Worm (Caenorhabditis elegans) whole organism, L2 larva: ENCODE results near the gene C16B8.3.

Experiments used
- C34F6.9 ChIP-seq: fragments of 150-350 bp; optimal IDR thresholded peaks from 2 replicates; lab custom pipeline; 2014; ENCODE audit warnings: missing biosample characterization, missing genetic modification characterization
- F13H6.1 ChIP-seq: sonication (generic microtip); optimal IDR thresholded peaks from 2 replicates; lab custom pipeline; 2016; ENCODE audit warnings: missing genetic modification characterization, missing compliant biosample characterization
- ZK546.5 ChIP-seq: sonication (generic microtip); optimal IDR thresholded peaks from 2 replicates; lab custom pipeline; 2017; ENCODE audit warnings: missing biosample characterization, missing genetic modification characterization
- alr-1 ChIP-seq: fragments of 150-350 bp; optimal IDR thresholded peaks from 2 replicates; lab custom pipeline; 2014; ENCODE audit warnings: missing biosample characterization, missing genetic modification characterization
- ama-1 ChIP-seq: fragments of 150-350 bp; optimal IDR thresholded peaks from 2 replicates; lab custom pipeline; 2018; ENCODE audit warnings: inconsistent platforms
- blmp-1 ChIP-seq: sonication (generic microtip); optimal IDR thresholded peaks from 2 replicates; lab custom pipeline; 2017; ENCODE audit warnings: missing genetic modification characterization, mild to moderate bottlenecking, missing compliant biosample characterization, antibody characterized with exemption, moderate library complexity; ENCODE audit not compliant: insufficient read depth
- crh-2 ChIP-seq: sonication (generic microtip); optimal IDR thresholded peaks from 2 replicates; lab custom pipeline; 2017; ENCODE audit warnings: missing biosample characterization, missing genetic modification characterization
- dmd-4 ChIP-seq: sonication (generic microtip); optimal IDR thresholded peaks from 2 replicates; lab custom pipeline; 2017; ENCODE audit warnings: missing biosample characterization, missing genetic modification characterization
- egl-27 ChIP-seq: sonication (generic microtip); optimal IDR thresholded peaks from 3 replicates; lab custom pipeline; 2017; ENCODE audit warnings: missing biosample characterization, missing genetic modification reagents, missing genetic modification characterization
- elt-3 ChIP-seq: sonication (generic microtip); optimal IDR thresholded peaks from 2 replicates; lab custom pipeline; 2017; ENCODE audit warnings: missing biosample characterization, missing genetic modification characterization
- fos-1 ChIP-seq: fragments of 150-350 bp; optimal IDR thresholded peaks from 2 replicates; lab custom pipeline; 2014; ENCODE audit warnings: missing biosample characterization, missing genetic modification characterization
- lin-13 ChIP-seq: fragments of 150-350 bp; optimal IDR thresholded peaks from 2 replicates; lab custom pipeline; 2014; ENCODE audit warnings: missing biosample characterization, missing genetic modification reagents, missing genetic modification characterization
- lin-39 ChIP-seq: fragments of 150-350 bp; optimal IDR thresholded peaks from 2 replicates; lab custom pipeline; 2014; ENCODE audit warnings: missing biosample characterization, missing genetic modification reagents, missing genetic modification characterization
- lsy-2 ChIP-seq, 2 experiments: fragments of 150-350 bp in 1 of 2; sonication (generic microtip) in 1 of 2; optimal IDR thresholded peaks; 2 replicates each; lab custom pipeline; 2014 to 2017; ENCODE audit warnings: missing biosample characterization in 2 of 2, missing genetic modification characterization in 2 of 2
- mab-5 ChIP-seq: fragments of 150-350 bp; optimal IDR thresholded peaks from 2 replicates; lab custom pipeline; 2014; ENCODE audit warnings: missing biosample characterization, missing genetic modification characterization
- mbf-1 ChIP-seq: sonication (generic microtip); optimal IDR thresholded peaks from 2 replicates; lab custom pipeline; 2017; ENCODE audit warnings: missing biosample characterization, missing genetic modification characterization
- mdl-1 ChIP-seq, 2 experiments: fragments of 150-350 bp in 1 of 2; sonication (generic microtip) in 1 of 2; optimal IDR thresholded peaks; 2 replicates each; lab custom pipeline; 2017; ENCODE audit warnings: missing biosample characterization in 2 of 2, missing genetic modification characterization in 2 of 2
- nhr-10 ChIP-seq: sonication (generic microtip); optimal IDR thresholded peaks from 2 replicates; lab custom pipeline; 2017; ENCODE audit warnings: missing biosample characterization, missing genetic modification characterization
- nhr-21 ChIP-seq: fragments of 150-350 bp; optimal IDR thresholded peaks from 2 replicates; lab custom pipeline; 2014; ENCODE audit warnings: missing biosample characterization, missing genetic modification characterization
- nhr-25 ChIP-seq: fragments of 150-350 bp; sonication (generic microtip); optimal IDR thresholded peaks from 3 replicates; lab custom pipeline; 2014; ENCODE audit warnings: missing biosample characterization, missing genetic modification characterization
- nhr-6 ChIP-seq: fragments of 150-350 bp; optimal IDR thresholded peaks from 2 replicates; lab custom pipeline; 2014; ENCODE audit warnings: missing biosample characterization, missing genetic modification characterization
- nhr-77 ChIP-seq: fragments of 150-350 bp; optimal IDR thresholded peaks from 2 replicates; lab custom pipeline; 2014; ENCODE audit warnings: missing biosample characterization, missing genetic modification characterization
- sem-4 ChIP-seq: fragments of 150-350 bp; optimal IDR thresholded peaks from 2 replicates; lab custom pipeline; 2014; ENCODE audit warnings: missing biosample characterization, missing genetic modification reagents, missing genetic modification characterization
- skn-1 ChIP-seq: sonication (generic microtip); optimal IDR thresholded peaks from 2 replicates; lab custom pipeline; 2017; ENCODE audit warnings: missing biosample characterization, missing genetic modification characterization
- sma-3 ChIP-seq: sonication (generic microtip); optimal IDR thresholded peaks from 2 replicates; lab custom pipeline; 2016; ENCODE audit warnings: missing genetic modification reagents, missing genetic modification characterization, missing compliant biosample characterization
- sma-9 ChIP-seq, 2 experiments: fragments of 150-350 bp in 1 of 2; sonication (generic microtip) in 1 of 2; optimal IDR thresholded peaks; 2 replicates each; lab custom pipeline; 2014 to 2016; ENCODE audit warnings: missing genetic modification characterization in 2 of 2, mild to moderate bottlenecking in 1 of 2, missing biosample characterization in 1 of 2, missing compliant biosample characterization in 1 of 2, missing genetic modification reagents in 1 of 2, moderate library complexity in 1 of 2
- snpc-4 ChIP-seq: fragments of 150-350 bp; optimal IDR thresholded peaks from 2 replicates; lab custom pipeline; 2014; ENCODE audit warnings: missing biosample characterization, missing genetic modification characterization
- unc-39 ChIP-seq: fragments of 150-350 bp; optimal IDR thresholded peaks from 2 replicates; lab custom pipeline; 2014; ENCODE audit warnings: missing biosample characterization, missing genetic modification characterization
- unc-55 ChIP-seq: fragments of 150-350 bp; sonication (generic microtip); optimal IDR thresholded peaks from 3 replicates; lab custom pipeline; 2014; ENCODE audit warnings: missing biosample characterization, missing genetic modification reagents, missing genetic modification characterization
- zag-1 ChIP-seq: fragments of 150-350 bp; optimal IDR thresholded peaks from 2 replicates; lab custom pipeline; 2014; ENCODE audit warnings: missing biosample characterization, missing genetic modification characterization
- ztf-1 ChIP-seq: fragments of 200-800 bp; sonication (Bioruptor generic); conservative IDR thresholded peaks from 2 replicates; pipeline ENCODE4 v1.3.6; 2022; ENCODE audit warnings: missing genetic modification characterization, missing compliant biosample characterization
- ztf-11 ChIP-seq: sonication (generic microtip); optimal IDR thresholded peaks from 2 replicates; lab custom pipeline; 2017; ENCODE audit warnings: missing biosample characterization, missing genetic modification characterization

The C16B8.3 gene

DNA sequence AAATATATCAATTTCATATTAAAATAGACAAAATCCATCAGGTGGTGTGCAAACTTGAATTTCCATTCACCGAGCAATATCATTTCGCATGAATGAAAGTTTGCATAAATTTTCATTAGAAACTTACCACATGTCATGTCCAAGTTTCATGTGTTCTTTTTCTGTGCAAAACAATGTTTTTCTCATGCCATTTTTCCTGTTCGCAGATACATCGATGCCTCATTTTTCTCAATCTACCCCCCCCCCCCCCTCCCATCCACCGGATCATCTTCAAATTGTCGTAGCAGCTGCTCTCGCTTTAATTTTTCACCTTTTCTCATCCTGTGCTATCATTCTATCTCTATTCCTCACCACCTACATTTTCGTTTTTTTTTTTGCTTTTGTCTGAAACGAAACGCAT, 29.5 kb downstream of the C16B8.3 start, which contains the start of gene T19D2.3:
Gene T19D2.3, plus strand, starts transcription at position 301 of the 400 bp plus-strand sequence.
- no peak for TF ChIP-seq ztf-11 (tag; lab: Kevin White, UChicago)
- TF ChIP-seq, all 48 proteins: peak for 0

DNA sequence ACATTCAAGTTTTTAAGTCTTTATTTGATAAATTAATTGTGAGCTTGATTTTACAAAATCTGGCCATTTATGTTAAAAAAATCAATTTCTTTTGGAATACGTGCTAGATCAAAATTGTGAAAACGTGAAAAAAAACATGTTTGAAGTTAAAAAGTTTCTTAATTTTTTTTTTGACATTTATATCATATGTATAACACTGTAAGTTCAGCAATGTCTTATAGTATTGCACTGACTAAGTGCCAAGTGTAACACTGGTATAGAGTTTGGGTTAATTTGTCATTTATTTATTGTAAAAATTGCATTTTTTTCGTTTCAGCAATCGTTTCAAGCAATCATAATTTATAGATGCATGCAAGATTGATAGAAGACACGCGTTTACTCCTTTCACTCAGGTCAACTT, 30.6 kb downstream of the C16B8.3 start:
- TF ChIP-seq nhr-21 (tag; lab: Kevin White, UChicago) (no peak), lin-39 (tag; lab: Kevin White, UChicago) (no peak), nhr-6 (no peak), mab-5 (no peak)

DNA sequence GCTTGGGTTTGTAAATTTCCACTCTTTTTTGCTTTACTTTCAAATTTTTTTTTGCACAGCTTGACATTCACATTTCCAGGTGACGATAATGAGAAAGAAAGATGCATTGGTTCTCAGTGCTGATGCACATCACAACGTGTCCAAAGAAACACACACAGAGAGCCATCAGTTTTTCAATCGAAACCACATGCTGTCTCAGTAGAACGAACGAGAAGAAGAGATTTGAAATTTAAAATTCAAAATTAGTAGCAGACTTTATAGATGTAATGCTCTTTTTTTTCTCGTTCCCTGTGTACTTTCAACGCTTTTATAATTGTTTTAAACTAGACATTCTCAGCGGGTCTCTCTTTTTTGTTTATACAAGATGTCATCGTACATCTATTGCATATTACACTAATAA, 31.0 kb downstream of the C16B8.3 start:
- TF ChIP-seq blmp-1 (no peak), sma-9 (GFP tag; optimal IDR thresholded peaks at IDR 0.05; lab: Kevin White, UChicago) (no peak), sma-9 (tag; optimal IDR thresholded peaks at IDR 0.05; lab: Kevin White, UChicago) (no peak), crh-2 (tag; lab: Kevin White, UChicago) (no peak), C34F6.9 (no peak), mdl-1 (tag; optimal IDR thresholded peaks at IDR 0.05; lab: Kevin White, UChicago) (no peak), fos-1 (tag; lab: Kevin White, UChicago) (no peak), F13H6.1 (tag; lab: Kevin White, UChicago) (no peak), nhr-77 (tag; lab: Kevin White, UChicago) (no peak), lin-13 (GFP tag; lab: Kevin White, UChicago) (no peak), lin-39 (tag; lab: Kevin White, UChicago) (no peak), nhr-21 (tag; lab: Kevin White, UChicago) (no peak), mab-5 (no peak)

DNA sequence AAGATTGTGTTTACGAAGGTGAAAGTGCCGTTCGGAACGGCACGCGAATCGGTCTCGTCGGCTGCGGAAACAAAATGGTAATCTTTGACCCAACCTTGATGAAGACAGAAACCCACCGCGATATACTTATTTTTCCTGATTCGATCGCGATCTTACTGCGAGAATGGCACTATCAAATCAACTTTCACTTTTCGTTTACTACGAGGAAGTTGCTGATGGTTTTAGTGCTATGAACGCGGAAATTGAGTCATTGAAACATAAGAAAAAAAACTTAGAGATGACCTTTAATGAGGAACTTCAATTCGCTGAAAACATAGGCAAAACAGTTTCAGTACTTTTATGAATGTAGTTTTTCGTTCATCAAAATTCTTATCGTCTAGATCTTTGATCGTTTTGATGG, 35.7 kb downstream of the C16B8.3 start:
- TF ChIP-seq sma-9 (GFP tag; optimal IDR thresholded peaks at IDR 0.05; lab: Kevin White, UChicago), result peak; percentile 41
- TF ChIP-seq sma-9 (tag; optimal IDR thresholded peaks at IDR 0.05; lab: Kevin White, UChicago), result no peak
- peak; percentile 88 for TF ChIP-seq blmp-1
- no peak for TF ChIP-seq skn-1 (tag; lab: Kevin White, UChicago)
- no peak for TF ChIP-seq mbf-1 (tag; lab: Kevin White, UChicago)
- peak; percentile 5 for TF ChIP-seq sem-4 (tag; lab: Kevin White, UChicago)
- peak; percentile 13 for TF ChIP-seq sma-3
- TF ChIP-seq nhr-25 (tag; lab: Kevin White, UChicago), result peak; percentile 65

DNA sequence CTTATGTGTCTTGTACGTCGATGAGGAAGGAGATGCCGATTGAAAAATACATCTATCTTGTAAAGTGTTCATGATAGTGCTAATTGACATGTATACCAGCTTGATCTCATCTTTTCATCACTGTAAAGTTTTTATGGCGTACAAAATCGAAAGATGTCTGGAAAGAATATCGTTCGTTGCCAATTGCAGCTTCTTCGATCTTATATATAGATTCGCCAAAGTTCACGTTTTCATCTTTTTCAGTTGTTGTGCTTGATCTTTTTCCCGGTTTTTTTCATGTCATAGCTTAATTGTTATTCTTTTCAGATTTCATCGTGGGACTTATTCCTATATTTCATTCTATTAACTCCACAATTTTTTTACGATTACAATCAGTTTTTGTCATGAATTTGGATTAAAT, 37.1 kb downstream of the C16B8.3 start, which contains the start of gene adt-3:
Gene adt-3, plus strand, starts transcription at position 301 of the 400 bp plus-strand sequence.
- TF ChIP-seq sma-9 (GFP tag; optimal IDR thresholded peaks at IDR 0.05; lab: Kevin White, UChicago), result no peak
- no peak for TF ChIP-seq sma-9 (tag; optimal IDR thresholded peaks at IDR 0.05; lab: Kevin White, UChicago)
- no peak for TF ChIP-seq lin-13 (GFP tag; lab: Kevin White, UChicago)
- TF ChIP-seq nhr-25 (tag; lab: Kevin White, UChicago), result no peak
- no peak for TF ChIP-seq skn-1 (tag; lab: Kevin White, UChicago)
- no peak for TF ChIP-seq unc-55 (GFP tag; lab: Kevin White, UChicago)
- no peak for TF ChIP-seq dmd-4 (tag; lab: Kevin White, UChicago)
- no peak for TF ChIP-seq nhr-21 (tag; lab: Kevin White, UChicago)
- TF ChIP-seq sem-4 (tag; lab: Kevin White, UChicago), result no peak
- TF ChIP-seq elt-3 (tag; lab: Kevin White, UChicago), result no peak
- TF ChIP-seq nhr-77 (tag; lab: Kevin White, UChicago), result no peak
- no peak for TF ChIP-seq mbf-1 (tag; lab: Kevin White, UChicago)
- TF ChIP-seq zag-1, result no peak
- no peak for TF ChIP-seq ztf-1
- no peak for TF ChIP-seq lsy-2 (tag; optimal IDR thresholded peaks at IDR 0.05; lab: Kevin White, UChicago)
- no peak for TF ChIP-seq unc-39
- no peak for TF ChIP-seq nhr-10 (tag; lab: Kevin White, UChicago)
- TF ChIP-seq F13H6.1 (tag; lab: Kevin White, UChicago), result no peak
- TF ChIP-seq egl-27, result no peak

DNA sequence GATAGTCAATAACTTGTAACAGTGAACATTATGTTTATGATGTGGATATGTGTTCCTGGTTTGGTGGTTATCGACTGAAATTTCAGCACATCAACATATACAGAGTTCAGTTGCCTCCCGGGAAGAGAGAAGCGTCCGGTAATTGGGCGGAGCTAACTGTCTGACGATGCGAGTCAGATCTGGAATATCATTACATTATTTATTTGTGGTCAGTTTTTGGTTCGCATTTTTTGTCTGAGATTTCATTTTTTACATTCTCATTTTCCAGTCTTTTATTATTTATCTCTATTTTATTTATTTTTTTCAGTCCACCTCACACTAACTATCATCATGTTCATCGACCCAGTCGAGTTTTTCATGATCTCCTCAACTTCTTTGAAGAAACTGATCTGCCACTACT, 42.7 kb downstream of the C16B8.3 start, which contains the start of gene T22B2.1:
Gene T22B2.1, plus strand, starts transcription at position 301 of the 400 bp plus-strand sequence.
- TF ChIP-seq elt-3 (tag; lab: Kevin White, UChicago) (no peak), nhr-25 (tag; lab: Kevin White, UChicago) (no peak), mdl-1 (tag; optimal IDR thresholded peaks at IDR 0.05; lab: Kevin White, UChicago) (no peak), crh-2 (tag; lab: Kevin White, UChicago) (no peak), ZK546.5 (tag; lab: Kevin White, UChicago) (no peak), zag-1 (no peak), skn-1 (tag; lab: Kevin White, UChicago) (no peak), mbf-1 (tag; lab: Kevin White, UChicago) (no peak), ama-1 (no peak), alr-1 (no peak), dmd-4 (tag; lab: Kevin White, UChicago) (no peak), snpc-4 (tag; lab: Kevin White, UChicago) (no peak), sma-9 (GFP tag; optimal IDR thresholded peaks at IDR 0.05; lab: Kevin White, UChicago) (no peak), sma-9 (tag; optimal IDR thresholded peaks at IDR 0.05; lab: Kevin White, UChicago) (no peak), fos-1 (tag; lab: Kevin White, UChicago) (no peak)
- TF ChIP-seq, all 48 proteins: peak for 0
